Worm (Caenorhabditis elegans) whole organism, mixed stage, embryonic: ENCODE measurements around the gene srx-76.

Source experiments
- M03D4.4 ChIP-seq: sonication (generic microtip); optimal IDR thresholded peaks from 2 replicates; lab custom pipeline; 2017; ENCODE audit warnings: mild to moderate bottlenecking, missing genetic modification characterization, missing compliant biosample characterization
- bed-3 ChIP-seq: fragments of 200-800 bp; sonication (Bioruptor generic); optimal IDR thresholded peaks from 3 replicates; lab custom pipeline; 2018; ENCODE audit warnings: mild to moderate bottlenecking, missing genetic modification characterization, moderate library complexity, missing compliant biosample characterization
- blmp-1 ChIP-seq: fragments of 150-350 bp; optimal IDR thresholded peaks from 2 replicates; lab custom pipeline; 2014; ENCODE audit warnings: missing biosample characterization, missing genetic modification characterization
- ceh-39 ChIP-seq: fragments of 150-350 bp; optimal IDR thresholded peaks from 2 replicates; lab custom pipeline; 2014; ENCODE audit warnings: missing biosample characterization, missing genetic modification characterization
- ceh-83 ChIP-seq: fragments of 200-800 bp; sonication (Bioruptor generic); optimal IDR thresholded peaks from 2 replicates; lab custom pipeline; 2018; ENCODE audit warnings: mild to moderate bottlenecking, missing genetic modification characterization, missing compliant biosample characterization
- ces-1 ChIP-seq: fragments of 150-350 bp; optimal IDR thresholded peaks from 2 replicates; lab custom pipeline; 2014; ENCODE audit warnings: missing biosample characterization, missing genetic modification reagents, missing genetic modification characterization
- cnd-1 ChIP-seq: fragments of 200-800 bp; sonication (Bioruptor generic); optimal IDR thresholded peaks from 2 replicates; lab custom pipeline; 2018; ENCODE audit warnings: mild to moderate bottlenecking, missing genetic modification characterization, missing compliant biosample characterization
- drap-1 ChIP-seq: fragments of 200-800 bp; sonication (Bioruptor generic); optimal IDR thresholded peaks from 3 replicates; lab custom pipeline; 2018; ENCODE audit warnings: mild to moderate bottlenecking, missing genetic modification characterization, missing compliant biosample characterization
- elt-1 ChIP-seq: sonication (generic microtip); optimal IDR thresholded peaks from 2 replicates; lab custom pipeline; 2017; ENCODE audit warnings: missing genetic modification characterization, mild to moderate bottlenecking, missing compliant biosample characterization, antibody characterized with exemption, moderate library complexity, borderline replicate concordance; ENCODE audit not compliant: insufficient read depth
- elt-3 ChIP-seq: fragments of 150-350 bp; optimal IDR thresholded peaks from 2 replicates; lab custom pipeline; 2014; ENCODE audit warnings: missing biosample characterization, missing genetic modification characterization
- flh-1 ChIP-seq: fragments of 200-800 bp; sonication (Bioruptor generic); optimal IDR thresholded peaks from 2 replicates; lab custom pipeline; 2018; ENCODE audit warnings: mild to moderate bottlenecking, missing genetic modification characterization, moderate library complexity, missing compliant biosample characterization
- ham-2 ChIP-seq: fragments of 200-800 bp; sonication (Bioruptor generic); optimal IDR thresholded peaks from 2 replicates; lab custom pipeline; 2018; ENCODE audit warnings: mild to moderate bottlenecking, missing genetic modification characterization, missing compliant biosample characterization
- hlh-1 ChIP-seq: fragments of 150-350 bp; optimal IDR thresholded peaks from 2 replicates; lab custom pipeline; 2014; ENCODE audit warnings: missing biosample characterization, missing genetic modification reagents, missing genetic modification characterization
- lin-13 ChIP-seq: fragments of 150-350 bp; optimal IDR thresholded peaks from 2 replicates; lab custom pipeline; 2014; ENCODE audit warnings: missing biosample characterization, missing genetic modification characterization
- lin-32 ChIP-seq: fragments of 200-800 bp; sonication (Bioruptor generic); optimal IDR thresholded peaks from 2 replicates; lab custom pipeline; 2018; ENCODE audit warnings: mild to moderate bottlenecking, missing genetic modification characterization, missing compliant biosample characterization
- lsy-2 ChIP-seq: fragments of 150-350 bp; optimal IDR thresholded peaks from 2 replicates; lab custom pipeline; 2014; ENCODE audit warnings: missing biosample characterization, missing genetic modification characterization
- mab-5 ChIP-seq: fragments of 150-350 bp; optimal IDR thresholded peaks from 2 replicates; lab custom pipeline; 2014; ENCODE audit warnings: missing biosample characterization, missing genetic modification characterization
- mep-1 ChIP-seq: fragments of 150-350 bp; optimal IDR thresholded peaks from 2 replicates; lab custom pipeline; 2017; ENCODE audit warnings: missing biosample characterization, missing genetic modification reagents, missing genetic modification characterization, inconsistent platforms
- nhr-12 ChIP-seq: fragments of 150-350 bp; optimal IDR thresholded peaks from 2 replicates; lab custom pipeline; 2014; ENCODE audit warnings: missing biosample characterization, missing genetic modification characterization
- nhr-2 ChIP-seq: fragments of 150-350 bp; optimal IDR thresholded peaks from 2 replicates; lab custom pipeline; 2014; ENCODE audit warnings: missing biosample characterization, missing genetic modification characterization
- nhr-237 ChIP-seq: fragments of 150-350 bp; optimal IDR thresholded peaks from 2 replicates; lab custom pipeline; 2014; ENCODE audit warnings: missing biosample characterization, missing genetic modification characterization
- nhr-28 ChIP-seq: fragments of 150-350 bp; optimal IDR thresholded peaks from 2 replicates; lab custom pipeline; 2014; ENCODE audit warnings: missing biosample characterization, missing genetic modification characterization
- nhr-76 ChIP-seq: sonication (generic microtip); optimal IDR thresholded peaks from 2 replicates; lab custom pipeline; 2017; ENCODE audit warnings: missing biosample characterization, missing genetic modification characterization
- pha-4 ChIP-seq: fragments of 150-350 bp; optimal IDR thresholded peaks from 2 replicates; lab custom pipeline; 2018; ENCODE audit warnings: missing biosample characterization, missing genetic modification reagents, missing genetic modification characterization
- sem-2 ChIP-seq: fragments of 200-800 bp; sonication (Bioruptor generic); optimal IDR thresholded peaks from 2 replicates; lab custom pipeline; 2018; ENCODE audit warnings: mild to moderate bottlenecking, missing genetic modification characterization, missing compliant biosample characterization
- snpc-4 ChIP-seq: fragments of 150-350 bp; optimal IDR thresholded peaks from 2 replicates; lab custom pipeline; 2014; ENCODE audit warnings: missing biosample characterization, missing genetic modification characterization
- sptf-1 ChIP-seq: sonication (generic microtip); optimal IDR thresholded peaks from 2 replicates; lab custom pipeline; 2017; ENCODE audit warnings: mild to moderate bottlenecking, missing genetic modification characterization, moderate library complexity, missing compliant biosample characterization
- tbx-8 ChIP-seq: fragments of 200-800 bp; sonication (Bioruptor generic); optimal IDR thresholded peaks from 2 replicates; lab custom pipeline; 2018; ENCODE audit warnings: mild to moderate bottlenecking, missing genetic modification characterization, moderate library complexity, missing compliant biosample characterization
- unc-120 ChIP-seq: sonication (generic microtip); optimal IDR thresholded peaks from 2 replicates; lab custom pipeline; 2017; ENCODE audit warnings: missing genetic modification characterization, missing compliant biosample characterization; ENCODE audit not compliant: poor library complexity, severe bottlenecking
- unc-39 ChIP-seq: fragments of 150-350 bp; optimal IDR thresholded peaks from 2 replicates; lab custom pipeline; 2014; ENCODE audit warnings: missing biosample characterization, missing genetic modification characterization
- unc-62 ChIP-seq: fragments of 150-350 bp; optimal IDR thresholded peaks from 2 replicates; lab custom pipeline; 2014; ENCODE audit warnings: missing biosample characterization, missing genetic modification reagents, missing genetic modification characterization
- zip-8 ChIP-seq: fragments of 150-350 bp; optimal IDR thresholded peaks from 2 replicates; lab custom pipeline; 2014; ENCODE audit warnings: missing biosample characterization, missing genetic modification characterization
- ztf-11 ChIP-seq: fragments of 150-350 bp; optimal IDR thresholded peaks from 2 replicates; lab custom pipeline; 2014; ENCODE audit warnings: missing biosample characterization, missing genetic modification characterization

srx-76 gene

ce11 chrV:11860375-11860774 lies 31.2 kb upstream of the srx-76 start, which contains the start of gene R13H4.5:
Gene R13H4.5, plus strand, starts transcription at chrV:11860675.
- TF ChIP-seq unc-62 (GFP tag; lab: Kevin White, UChicago), result no peak
- no peak for TF ChIP-seq zip-8 (tag; lab: Kevin White, UChicago)
- no peak for TF ChIP-seq pha-4 (tag; lab: Kevin White, UChicago)
- no peak for TF ChIP-seq nhr-2
- no peak for TF ChIP-seq mab-5 (tag; lab: Kevin White, UChicago)
- TF ChIP-seq lin-13 (tag; lab: Kevin White, UChicago), result no peak
- TF ChIP-seq, all 35 proteins: peak for 0

ce11 chrV:11861880-11862544 lies 29.6 kb upstream of the srx-76 start:
- TF ChIP-seq tbx-8 (GFP tag; lab: Kevin White, UChicago) (no peak), ces-1 (GFP tag; lab: Kevin White, UChicago) (no peak), blmp-1 (no peak), nhr-12 (tag; lab: Kevin White, UChicago) (no peak), ceh-39 (tag; lab: Kevin White, UChicago) (no peak), elt-3 (tag; lab: Kevin White, UChicago) (no peak), ztf-11 (tag; lab: Kevin White, UChicago) (no peak), nhr-237 (tag; lab: Kevin White, UChicago) (no peak), lin-32 (GFP tag; lab: Kevin White, UChicago) (no peak), ham-2 (GFP tag; lab: Kevin White, UChicago) (no peak), snpc-4 (tag; lab: Kevin White, UChicago) (no peak), sptf-1 (tag; lab: Kevin White, UChicago) (no peak), ceh-83 (no peak), unc-39 (tag; lab: Kevin White, UChicago) (no peak)
- TF ChIP-seq, all 35 proteins: peak for 0

- TF ChIP-seq sem-2 (no peak), nhr-2 (no peak), snpc-4 (tag; lab: Kevin White, UChicago) (no peak), sptf-1 (tag; lab: Kevin White, UChicago) (no peak), cnd-1 (tag; lab: Kevin White, UChicago) (no peak), bed-3 (GFP tag; lab: Kevin White, UChicago) (no peak), flh-1 (no peak), nhr-28 (tag; lab: Kevin White, UChicago) (no peak), zip-8 (tag; lab: Kevin White, UChicago) (no peak), unc-62 (GFP tag; lab: Kevin White, UChicago) (no peak), tbx-8 (GFP tag; lab: Kevin White, UChicago) (no peak), mep-1 (tag; lab: Kevin White, UChicago) (no peak), pha-4 (tag; lab: Kevin White, UChicago) (no peak), ceh-39 (tag; lab: Kevin White, UChicago) (no peak), nhr-76 (tag; lab: Kevin White, UChicago) (no peak), nhr-237 (tag; lab: Kevin White, UChicago) (no peak), lin-32 (GFP tag; lab: Kevin White, UChicago) (no peak)
Measured at ce11 chrV:11862817-11863216, 28.8 kb upstream of the srx-76 start, which contains the start of gene R13H4.6. Gene R13H4.6, plus strand, starts transcription at chrV:11863117.

ce11 chrV:11868142-11868541 lies 23.5 kb upstream of the srx-76 start, which contains the start of gene R13H4.7:
Gene R13H4.7, minus strand, starts transcription at chrV:11868242.
- TF ChIP-seq ceh-83 (no peak), elt-1 (tag; lab: Kevin White, UChicago) (no peak), flh-1 (no peak), M03D4.4 (no peak), hlh-1 (no peak), unc-62 (GFP tag; lab: Kevin White, UChicago) (no peak), drap-1 (GFP tag; lab: Kevin White, UChicago) (no peak), ces-1 (GFP tag; lab: Kevin White, UChicago) (no peak), lin-32 (GFP tag; lab: Kevin White, UChicago) (no peak), sem-2 (no peak), lsy-2 (tag; lab: Kevin White, UChicago) (no peak), pha-4 (tag; lab: Kevin White, UChicago) (no peak), mab-5 (tag; lab: Kevin White, UChicago) (no peak), tbx-8 (GFP tag; lab: Kevin White, UChicago) (no peak), unc-120 (no peak), nhr-237 (tag; lab: Kevin White, UChicago) (no peak), nhr-28 (tag; lab: Kevin White, UChicago) (no peak)
